Comparison of ENCODE assay signal across 5 worm cellular contexts in genomic region chrIV:12350235-12350634, ce11.
TF ChIP-seq lines count a peak whose summit lies in the region.

No protein-coding gene starts in this region.

TF ChIP-seq in whole organism, L1 larva, 84 proteins besides CTCF, POLR2A, EP300 and RAD21:
- TF ChIP-seq ets-5 (GFP tag; IDR thresholded peaks at IDR 0.05; lab: Robert Waterston, UW) (no peak), fkh-10 (GFP tag; optimal IDR thresholded peaks at IDR 0.05; lab: Kevin White, UChicago) (peak; percentile 66), lin-39 (tag; optimal IDR thresholded peaks at IDR 0.05; lab: Kevin White, UChicago) (no peak)

TF ChIP-seq in whole organism, L3 larva, 47 proteins besides CTCF, POLR2A, EP300 and RAD21:
- TF ChIP-seq mdl-1 (tag; optimal IDR thresholded peaks at IDR 0.05; lab: Kevin White, UChicago) (no peak), fkh-10 (GFP tag; optimal IDR thresholded peaks at IDR 0.05; lab: Kevin White, UChicago) (peak; percentile 88)
TF ChIP-seq in whole organism, L3 larva: peak in this region for 1.

TF ChIP-seq in whole organism, L4 larva, 104 proteins besides CTCF, POLR2A, EP300 and RAD21:
- TF ChIP-seq fkh-10 (GFP tag; optimal IDR thresholded peaks at IDR 0.05; lab: Kevin White, UChicago) (peak; percentile 62), nhr-11 (tag; optimal IDR thresholded peaks at IDR 0.05; lab: Kevin White, UChicago) (no peak), unc-62 (GFP tag; optimal IDR thresholded peaks at IDR 0.05 in 1 of 2; lab: Kevin White, UChicago) (peak in 1 of 2 experiments; percentile 56), unc-62 (tag; optimal IDR thresholded peaks at IDR 0.05; lab: Kevin White, UChicago) (no peak), dve-1 (tag; optimal IDR thresholded peaks at IDR 0.05; lab: Kevin White, UChicago; ENCODE audit: insufficient read depth) (no peak)

TF ChIP-seq in whole organism, late embryonic, 69 proteins besides CTCF, POLR2A, EP300 and RAD21:
- TF ChIP-seq unc-42 (tag; optimal IDR thresholded peaks at IDR 0.05; lab: Kevin White, UChicago) (peak; percentile 37), zip-5 (tag; optimal IDR thresholded peaks at IDR 0.05; lab: Kevin White, UChicago) (no peak)

TF ChIP-seq in whole organism, mixed stage, embryonic, 35 proteins besides CTCF, POLR2A, EP300 and RAD21:
- TF ChIP-seq hlh-1 (tag; optimal IDR thresholded peaks at IDR 0.05; lab: Kevin White, UChicago) (no peak), ces-1 (GFP tag; optimal IDR thresholded peaks at IDR 0.05; lab: Kevin White, UChicago) (peak; percentile 23), zip-8 (tag; optimal IDR thresholded peaks at IDR 0.05; lab: Kevin White, UChicago) (no peak)

Comparison
In these comparisons a context has a peak if more than half of its experiments do, and no peak if none do; other contexts are left out.
1. Of the 29 proteins assayed by ChIP-seq in both whole organism, L4 larva and whole organism, L1 larva: peak only in whole organism, L4 larva: none; only in whole organism, L1 larva: none; in both: fkh-10; in neither: 27; mixed calls (peak in some experiments, not most) for 1.